Fruit fly (Drosophila melanogaster): ENCODE data around the gene Poc1.

- TF ChIP-seq Sp1 (GFP tag; optimal IDR thresholded peaks at IDR 0.05) (no peak), ey (GFP tag; optimal IDR thresholded peaks at IDR 0.05) (no peak), OdsH (GFP tag; optimal IDR thresholded peaks at IDR 0.05) (no peak), psq (GFP tag; optimal IDR thresholded peaks at IDR 0.05) (no peak)
Measured at dm6 chr3L:13348733-13349132, 41.1 kb downstream of the Poc1 start, which contains the start of gene CG17687.

Data from whole organism, wandering third instar larva.